Fruit fly (Drosophila melanogaster) whole organism, embryonic: ENCODE measurements around the gene eIF3i.

ENCODE experiments used
- Antp ChIP-seq: fragments of 200-800 bp; sonication (Bioruptor generic); optimal IDR thresholded peaks from 3 replicates; lab custom pipeline; 2016; ENCODE audit warnings: missing biosample characterization, missing genetic modification characterization
- B-H1 ChIP-seq: fragments of 200-800 bp; sonication (Bioruptor generic); IDR thresholded peaks from 3 replicates; pipeline ENCODE4 v1.3.6; 2022; ENCODE audit warnings: missing biosample characterization, missing genetic modification characterization
- BEAF-32 ChIP-seq: fragments of 200-800 bp; sonication (Bioruptor generic); optimal IDR thresholded peaks from 3 replicates; lab custom pipeline; 2017; ENCODE audit warnings: missing biosample characterization, missing genetic modification characterization, mild to moderate bottlenecking, moderate library complexity, missing genetic modification reagents
- BtbVII ChIP-seq: fragments of 200-800 bp; sonication (Bioruptor generic); optimal IDR thresholded peaks from 3 replicates; lab custom pipeline; 2017; ENCODE audit warnings: missing biosample characterization, mild to moderate bottlenecking, missing genetic modification characterization
- CG11085 ChIP-seq: fragments of 200-800 bp; sonication (Bioruptor generic); IDR thresholded peaks from 2 replicates; pipeline ENCODE4 v1.3.6; 2022; ENCODE audit warnings: missing biosample characterization, missing genetic modification characterization
- CG11398 ChIP-seq: fragments of 200-800 bp; sonication (Bioruptor generic); optimal IDR thresholded peaks from 2 replicates; lab custom pipeline; 2016; ENCODE audit warnings: missing biosample characterization, missing genetic modification characterization
- CG11504 ChIP-seq: fragments of 200-800 bp; sonication (Bioruptor generic); optimal IDR thresholded peaks from 3 replicates; lab custom pipeline; 2019; ENCODE audit warnings: missing biosample characterization, mild to moderate bottlenecking, missing genetic modification characterization, moderate library complexity
- CG11560 ChIP-seq: fragments of 200-800 bp; sonication (Bioruptor generic); IDR thresholded peaks from 3 replicates; pipeline ENCODE4 v1.3.6; 2022; ENCODE audit warnings: missing biosample characterization, missing genetic modification characterization
- CG14050 ChIP-seq: fragments of 200-800 bp; sonication (Bioruptor generic); IDR thresholded peaks from 3 replicates; pipeline ENCODE4 v1.3.6; 2022; ENCODE audit warnings: missing biosample characterization, missing genetic modification characterization
- CG16815 ChIP-seq: fragments of 200-800 bp; sonication (Bioruptor generic); optimal IDR thresholded peaks from 3 replicates; lab custom pipeline; 2017; ENCODE audit warnings: missing biosample characterization, mild to moderate bottlenecking, missing genetic modification characterization
- CG17328 ChIP-seq: fragments of 200-800 bp; sonication (Bioruptor generic); IDR thresholded peaks from 2 replicates; pipeline ENCODE4 v1.3.6; 2022; ENCODE audit warnings: missing biosample characterization, missing genetic modification characterization
- CG18619 ChIP-seq: fragments of 200-800 bp; sonication (Bioruptor generic); optimal IDR thresholded peaks from 3 replicates; lab custom pipeline; 2017; ENCODE audit warnings: missing biosample characterization, mild to moderate bottlenecking, missing genetic modification characterization
- CG2202 ChIP-seq: fragments of 200-800 bp; sonication (Bioruptor generic); optimal IDR thresholded peaks from 2 replicates; lab custom pipeline; 2018; ENCODE audit warnings: missing biosample characterization, mild to moderate bottlenecking, missing genetic modification characterization
- CG31388 ChIP-seq: fragments of 200-800 bp; sonication (Bioruptor generic); optimal IDR thresholded peaks from 2 replicates; lab custom pipeline; 2016; ENCODE audit warnings: missing biosample characterization, missing genetic modification characterization
- CG4328 ChIP-seq: fragments of 200-800 bp; sonication (Bioruptor generic); optimal IDR thresholded peaks from 3 replicates; lab custom pipeline; 2017; ENCODE audit warnings: missing biosample characterization, missing genetic modification reagents, missing genetic modification characterization
- CG6175 ChIP-seq: fragments of 200-800 bp; sonication (Bioruptor generic); IDR thresholded peaks from 3 replicates; pipeline ENCODE4 v1.3.6; 2022; ENCODE audit warnings: missing biosample characterization, missing genetic modification characterization
- CG6272 ChIP-seq: fragments of 200-800 bp; sonication (Bioruptor generic); IDR thresholded peaks from 2 replicates; pipeline ENCODE4 v1.3.6; 2022; ENCODE audit warnings: missing biosample characterization, missing genetic modification characterization
- CG6813 ChIP-seq: fragments of 200-800 bp; sonication (Bioruptor generic); optimal IDR thresholded peaks from 2 replicates; lab custom pipeline; 2017; ENCODE audit warnings: missing biosample characterization, missing genetic modification characterization, mild to moderate bottlenecking, moderate library complexity, missing genetic modification reagents
- CG7963 ChIP-seq: fragments of 200-800 bp; sonication (Bioruptor generic); IDR thresholded peaks from 3 replicates; pipeline ENCODE4 v1.3.6; 2022; ENCODE audit warnings: missing biosample characterization, missing genetic modification characterization; ENCODE audit not compliant: partially characterized antibody
- CG8089 ChIP-seq: fragments of 200-800 bp; sonication (Bioruptor generic); optimal IDR thresholded peaks from 3 replicates; lab custom pipeline; 2016; ENCODE audit warnings: missing biosample characterization, missing genetic modification characterization
- CkIIα-i1 ChIP-seq: fragments of 200-800 bp; sonication (Bioruptor generic); IDR thresholded peaks from 2 replicates; pipeline ENCODE4 v1.3.6; 2022; ENCODE audit warnings: missing biosample characterization, missing genetic modification characterization
- Dfd ChIP-seq, 2 experiments: fragments of >200 bp; optimal IDR thresholded peaks; 2 replicates each; lab custom pipeline; 2017; ENCODE audit warnings: missing biosample characterization in 2 of 2, missing genetic modification characterization in 2 of 2
- Dp ChIP-seq: fragments of 200-800 bp; sonication (Bioruptor generic); optimal IDR thresholded peaks from 2 replicates; lab custom pipeline; 2018; ENCODE audit warnings: missing biosample characterization, mild to moderate bottlenecking, missing genetic modification characterization, moderate library complexity
- Dref ChIP-seq: fragments of 200-800 bp; sonication (Bioruptor generic); IDR thresholded peaks from 2 replicates; pipeline ENCODE4 v1.3.6; 2022; ENCODE audit warnings: missing biosample characterization, missing genetic modification characterization
- E2f1 ChIP-seq: fragments of 200-800 bp; sonication (Bioruptor generic); IDR thresholded peaks from 2 replicates; pipeline ENCODE4 v1.3.6; 2022; ENCODE audit warnings: missing biosample characterization, missing genetic modification characterization
- Elba2 ChIP-seq: fragments of 200-800 bp; sonication (Bioruptor generic); optimal IDR thresholded peaks from 3 replicates; lab custom pipeline; 2016; ENCODE audit warnings: missing biosample characterization, missing genetic modification characterization
- HLH4C ChIP-seq: fragments of 200-800 bp; sonication (Bioruptor generic); IDR thresholded peaks from 3 replicates; pipeline ENCODE4 v1.3.6; 2022; ENCODE audit warnings: missing biosample characterization, missing genetic modification characterization; ENCODE audit not compliant: partially characterized antibody
- HLHmδ ChIP-seq: fragments of 200-800 bp; sonication (Bioruptor generic); optimal IDR thresholded peaks from 2 replicates; lab custom pipeline; 2018; ENCODE audit warnings: missing biosample characterization, mild to moderate bottlenecking, missing genetic modification characterization, moderate library complexity
- Hr39 ChIP-seq: fragments of >200 bp; optimal IDR thresholded peaks from 2 replicates; lab custom pipeline; 2017
- Lpt ChIP-seq: fragments of >200 bp; optimal IDR thresholded peaks from 2 replicates; lab custom pipeline; 2018; ENCODE audit warnings: missing biosample characterization, missing genetic modification characterization
- NC2β ChIP-seq: fragments of 200-800 bp; sonication (Bioruptor generic); optimal IDR thresholded peaks from 2 replicates; lab custom pipeline; 2016; ENCODE audit warnings: missing biosample characterization, missing genetic modification characterization
- Oaz ChIP-seq: fragments of 200-800 bp; sonication (Bioruptor generic); IDR thresholded peaks from 2 replicates; pipeline ENCODE4 v1.3.6; 2022; ENCODE audit warnings: missing biosample characterization, missing genetic modification characterization
- Oli ChIP-seq: fragments of 200-800 bp; sonication (Bioruptor generic); optimal IDR thresholded peaks from 2 replicates; lab custom pipeline; 2018; ENCODE audit warnings: missing biosample characterization, mild to moderate bottlenecking, missing genetic modification characterization, moderate library complexity
- Side ChIP-seq: fragments of 200-800 bp; sonication (Bioruptor generic); optimal IDR thresholded peaks from 2 replicates; lab custom pipeline; 2016; ENCODE audit warnings: missing biosample characterization, missing genetic modification characterization
- Spps ChIP-seq: fragments of 200-800 bp; sonication (Bioruptor generic); optimal IDR thresholded peaks from 2 replicates; lab custom pipeline; 2018; ENCODE audit warnings: missing biosample characterization, mild to moderate bottlenecking, missing genetic modification characterization
- YL-1 ChIP-seq: fragments of 200-800 bp; sonication (Bioruptor generic); optimal IDR thresholded peaks from 3 replicates; lab custom pipeline; 2017; ENCODE audit warnings: missing biosample characterization, mild to moderate bottlenecking, missing genetic modification characterization
- aop ChIP-seq: fragments of 200-800 bp; sonication (Bioruptor generic); IDR thresholded peaks from 2 replicates; pipeline ENCODE4 v1.3.6; 2022; ENCODE audit warnings: missing biosample characterization, missing genetic modification characterization
- ato ChIP-seq: fragments of 200-800 bp; sonication (Bioruptor generic); IDR thresholded peaks from 2 replicates; pipeline ENCODE4 v1.3.6; 2022; ENCODE audit warnings: missing biosample characterization, missing genetic modification characterization; ENCODE audit not compliant: partially characterized antibody
- bbx ChIP-seq: fragments of 200-800 bp; sonication (Bioruptor generic); IDR thresholded peaks from 2 replicates; pipeline ENCODE4 v1.3.6; 2022; ENCODE audit warnings: missing biosample characterization, missing genetic modification characterization; ENCODE audit not compliant: partially characterized antibody
- bowl ChIP-seq: fragments of 200-800 bp; sonication (Bioruptor generic); IDR thresholded peaks from 2 replicates; pipeline ENCODE4 v1.3.6; 2022; ENCODE audit warnings: missing biosample characterization, missing genetic modification characterization
- ci ChIP-seq: fragments of 200-800 bp; sonication (Bioruptor generic); IDR thresholded peaks from 3 replicates; pipeline ENCODE4 v1.3.6; 2022; ENCODE audit warnings: missing biosample characterization, missing genetic modification characterization
- exex ChIP-seq: fragments of 200-800 bp; sonication (Bioruptor generic); optimal IDR thresholded peaks from 4 replicates; lab custom pipeline; 2018; ENCODE audit warnings: missing biosample characterization, mild to moderate bottlenecking, missing genetic modification characterization, moderate library complexity
- ind ChIP-seq: fragments of 200-800 bp; sonication (Bioruptor generic); optimal IDR thresholded peaks from 3 replicates; lab custom pipeline; 2016; ENCODE audit warnings: missing biosample characterization, missing genetic modification characterization
- nerfin-1 ChIP-seq: fragments of 200-800 bp; sonication (Bioruptor generic); optimal IDR thresholded peaks from 3 replicates; lab custom pipeline; 2019; ENCODE audit warnings: missing biosample characterization, mild to moderate bottlenecking, missing genetic modification characterization, moderate library complexity
- pb ChIP-seq: fragments of 200-800 bp; sonication (Bioruptor generic); optimal IDR thresholded peaks from 3 replicates; lab custom pipeline; 2016; ENCODE audit warnings: missing biosample characterization, missing genetic modification characterization
- salm ChIP-seq: fragments of 200-800 bp; sonication (Bioruptor generic); optimal IDR thresholded peaks from 2 replicates; lab custom pipeline; 2018; ENCODE audit warnings: missing biosample characterization, mild to moderate bottlenecking, missing genetic modification characterization
- schlank ChIP-seq: fragments of 200-800 bp; sonication (Bioruptor generic); optimal IDR thresholded peaks from 2 replicates; lab custom pipeline; 2018; ENCODE audit warnings: missing biosample characterization, mild to moderate bottlenecking, missing genetic modification characterization
- sd ChIP-seq: fragments of 200-800 bp; sonication (Bioruptor generic); optimal IDR thresholded peaks from 3 replicates; lab custom pipeline; 2018; ENCODE audit warnings: missing biosample characterization, mild to moderate bottlenecking, missing genetic modification characterization, moderate library complexity
- sr ChIP-seq: fragments of 200-800 bp; sonication (Bioruptor generic); IDR thresholded peaks from 3 replicates; pipeline ENCODE4 v1.3.6; 2022; ENCODE audit warnings: missing biosample characterization, missing genetic modification characterization
- stwl ChIP-seq: fragments of 200-800 bp; sonication (Bioruptor generic); optimal IDR thresholded peaks from 3 replicates; lab custom pipeline; 2018; ENCODE audit warnings: missing biosample characterization, mild to moderate bottlenecking, missing genetic modification characterization, moderate library complexity

The eIF3i gene

DNA sequence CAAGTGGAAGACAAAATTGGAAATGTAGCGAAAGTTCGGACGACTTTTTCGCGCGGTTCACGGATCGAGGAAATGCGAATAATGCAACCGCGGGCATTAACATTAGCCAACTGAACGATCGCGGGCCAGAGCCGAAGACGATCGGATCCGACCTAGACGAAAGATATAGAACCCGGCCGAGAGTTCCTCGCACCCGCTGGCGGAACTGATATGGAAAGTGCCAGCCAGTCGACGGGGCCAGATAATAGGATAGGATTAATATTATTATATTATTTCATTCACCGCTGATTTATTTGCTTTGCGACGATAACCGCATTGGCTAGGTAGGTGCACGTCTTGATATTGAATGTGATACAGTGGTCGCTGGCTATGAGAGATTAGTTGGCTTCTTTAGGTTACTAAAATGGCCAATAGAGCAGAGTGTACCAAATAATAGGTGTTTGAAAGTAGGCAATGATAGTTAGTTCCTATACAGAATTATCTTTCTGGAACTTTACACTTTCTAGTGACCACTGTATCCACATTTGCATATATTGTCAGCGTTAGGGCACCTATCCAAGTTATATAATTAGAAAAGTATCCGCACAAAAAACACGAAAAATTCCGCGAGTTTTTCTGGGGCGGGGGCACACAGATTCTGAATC is 31.9 kb upstream of the eIF3i start (continued):
- TF ChIP-seq CkIIα-i1 (GFP tag; lab: Robert Waterston, UW): no peak
- no peak for TF ChIP-seq Dref
- TF ChIP-seq Spps (tag; lab: Kevin White, UChicago): no peak
- TF ChIP-seq CG11085: no peak
- 0 out of 3 replicates have a peak, but pooled peaks have one; percentile 48 for TF ChIP-seq CG6175
- TF ChIP-seq E2f1: peak; percentile 60
- peak; percentile 69 for TF ChIP-seq B-H1 (GFP tag; lab: Robert Waterston, UW)
- no peak for TF ChIP-seq CG8089
- TF ChIP-seq CG6272 (GFP tag; lab: Robert Waterston, UW): 0 out of 2 replicates have a peak, but pooled peaks have one; percentile 46
- TF ChIP-seq BtbVII: peak; percentile 70
- 0 out of 2 replicates have a peak, but pooled peaks have one; percentile 23 for TF ChIP-seq aop (GFP tag; lab: Robert Waterston, UW)
- peak; percentile 77 for TF ChIP-seq exex (tag; lab: Kevin White, UChicago)
- TF ChIP-seq HLHmδ: no peak
- TF ChIP-seq CG6813 (GFP tag; lab: Kevin White, UChicago): peak; percentile 53
- no peak for TF ChIP-seq Hr39
- peak; percentile 83 for TF ChIP-seq ind (GFP tag; lab: Kevin White, UChicago)
- no peak for TF ChIP-seq stwl
- TF ChIP-seq CG17328 (GFP tag; lab: Robert Waterston, UW): peak; percentile 74
- peak; percentile 60; the same call in 1 of the 3 replicates for TF ChIP-seq CG11560
- TF ChIP-seq Oaz (GFP tag; lab: Robert Waterston, UW): no peak
- TF ChIP-seq Elba2: no peak
- TF ChIP-seq CG4328 (GFP tag; lab: Kevin White, UChicago): peak; percentile 31
- peak; percentile 62 for TF ChIP-seq CG16815
- TF ChIP-seq Side (GFP tag; lab: Kevin White, UChicago): peak; percentile 52
- no peak for TF ChIP-seq Lpt (GFP tag; lab: Kevin White, UChicago)
- TF ChIP-seq CG18619 (GFP tag; lab: Kevin White, UChicago): peak; percentile 48
- TF ChIP-seq CG31388: peak; percentile 24
- peak; percentile 25 for TF ChIP-seq CG2202 (tag; lab: Kevin White, UChicago)
- TF ChIP-seq bowl (GFP tag; lab: Robert Waterston, UW): no peak
- no peak for TF ChIP-seq bbx
- TF ChIP-seq sr: peak; percentile 22; the same call in 1 of the 3 replicates
- TF ChIP-seq Dp (GFP tag; lab: Kevin White, UChicago): no peak
- TF ChIP-seq pb (GFP tag; lab: Kevin White, UChicago): no peak
- TF ChIP-seq CG7963: no peak
- TF ChIP-seq CG14050: 0 out of 3 replicates have a peak, but pooled peaks have one; percentile 22
- no peak for TF ChIP-seq BEAF-32 (GFP tag; lab: Kevin White, UChicago)
- no peak for TF ChIP-seq HLH4C (GFP tag; lab: Robert Waterston, UW)
- peak; percentile 57 for TF ChIP-seq Antp (GFP tag; lab: Kevin White, UChicago)
- TF ChIP-seq CG11504 (tag; lab: Kevin White, UChicago): peak; percentile 78
- TF ChIP-seq nerfin-1 (tag; lab: Kevin White, UChicago): peak; percentile 4
- no peak for TF ChIP-seq Dfd (GFP tag; optimal IDR thresholded peaks at IDR 0.05; lab: Kevin White, UChicago)
- no peak for TF ChIP-seq YL-1 (GFP tag; lab: Kevin White, UChicago)
- TF ChIP-seq ato (GFP tag; lab: Robert Waterston, UW): no peak
- TF ChIP-seq NC2β (GFP tag; lab: Kevin White, UChicago): no peak
- peak; percentile 59 for TF ChIP-seq salm (tag; lab: Kevin White, UChicago)
- no peak for TF ChIP-seq CG11398 (GFP tag; lab: Kevin White, UChicago)
- TF ChIP-seq Oli (tag; lab: Kevin White, UChicago): peak; percentile 74
- no peak for TF ChIP-seq sd (tag; lab: Kevin White, UChicago)
- peak; percentile 81 for TF ChIP-seq ci
- peak; percentile 52 for TF ChIP-seq schlank (tag; lab: Kevin White, UChicago)
